Worm (Caenorhabditis elegans): ENCODE data around the gene dct-12.
A peak's percentile ranks its signal among the peaks of the same experiment; 100 is the strongest.
"Not testable (repeated sequence)": the region's sequence is repeated elsewhere in the genome, so short reads cannot be mapped to it uniquely, and the experiment has no call there.

Gene dct-12

DNA sequence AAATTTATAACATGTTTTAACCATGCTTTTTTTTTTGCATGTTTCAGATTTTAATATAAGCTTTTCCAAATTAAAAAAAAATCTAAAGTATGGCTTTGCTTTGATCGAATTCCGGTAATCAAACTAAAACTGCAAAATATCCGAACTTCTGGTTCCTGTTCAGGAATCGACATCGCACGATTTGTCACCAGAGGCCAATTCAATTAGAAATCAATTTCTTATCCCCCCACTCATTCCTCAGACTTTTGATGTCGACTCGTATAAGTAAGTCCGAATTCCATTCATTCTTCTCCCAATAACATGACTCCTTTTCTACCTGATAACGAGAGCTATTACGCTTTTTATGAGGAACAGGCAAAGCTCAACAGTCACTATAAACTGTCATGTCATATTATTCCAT is 16.0 kb upstream of the dct-12 start, which contains the start of gene srh-27:
srh-27 (plus strand) TSS at position 301 of the 400 bp plus-strand sequence.
- TF ChIP-seq hmbx-1 (tag; optimal IDR thresholded peaks at IDR 0.05) = no peak

DNA sequence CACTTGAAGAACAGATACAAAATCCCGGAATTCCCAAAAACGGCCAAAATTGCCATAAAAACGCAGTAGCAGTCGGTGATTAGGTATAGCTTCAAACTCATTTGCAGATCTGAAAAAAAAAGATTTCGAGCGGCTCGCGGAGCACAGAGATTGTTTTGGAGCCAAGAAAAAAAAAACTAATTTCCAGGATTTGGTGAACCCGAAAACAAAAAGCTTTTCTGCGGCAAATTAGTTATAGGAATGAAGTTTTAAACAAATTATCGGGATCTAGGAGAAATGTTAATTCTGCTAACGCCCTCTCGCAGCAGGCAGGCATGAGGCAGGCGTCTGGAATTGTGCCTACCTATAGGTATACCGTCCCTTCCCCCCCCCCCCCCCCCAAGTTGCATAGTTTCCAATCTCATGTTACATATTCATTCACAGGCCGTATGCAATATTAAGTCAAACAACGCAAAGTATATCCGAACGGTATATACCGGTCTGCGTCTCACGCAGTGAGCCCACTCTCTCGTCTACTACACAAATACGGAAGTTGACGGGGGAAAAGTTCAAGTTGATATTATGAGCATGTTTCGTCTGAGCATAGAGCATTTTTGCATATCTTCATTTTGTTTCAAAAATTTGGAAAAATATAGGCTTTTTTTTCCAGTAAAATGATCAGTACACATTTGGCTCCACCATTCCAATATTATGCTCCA is 12.6 kb upstream of the dct-12 start, which contains the start of the genes W05H5.1 and pitr-6:
W05H5.1 (minus strand) TSS at position 101 of the 698 bp plus-strand sequence.
pitr-6 (plus strand) TSS at position 648 of the 698 bp plus-strand sequence.
- no peak for TF ChIP-seq ceh-36 (tag; optimal IDR thresholded peaks at IDR 0.05)
- TF ChIP-seq F13C5.2 (tag; optimal IDR thresholded peaks at IDR 0.05) = no peak
- TF ChIP-seq aly-1 (tag; optimal IDR thresholded peaks at IDR 0.05) = no peak
- no peak for TF ChIP-seq hnd-1 (tag; optimal IDR thresholded peaks at IDR 0.05)
- TF ChIP-seq flt-1 (GFP tag; IDR thresholded peaks at IDR 0.05) = no peak
- no peak for TF ChIP-seq ets-7 (tag; optimal IDR thresholded peaks at IDR 0.05)
- no peak for TF ChIP-seq scrt-1 (GFP tag; IDR thresholded peaks at IDR 0.05)
- TF ChIP-seq ceh-13 (GFP tag; optimal IDR thresholded peaks at IDR 0.05) = no peak
- no peak for TF ChIP-seq hmbx-1 (tag; optimal IDR thresholded peaks at IDR 0.05)
- TF ChIP-seq sea-1 (GFP tag; conservative IDR thresholded peaks at IDR 0.05) = no peak
- TF ChIP-seq tbx-37 (GFP tag; conservative IDR thresholded peaks at IDR 0.05) = no peak
- TF ChIP-seq tra-4 (tag; optimal IDR thresholded peaks at IDR 0.05) = no peak

DNA sequence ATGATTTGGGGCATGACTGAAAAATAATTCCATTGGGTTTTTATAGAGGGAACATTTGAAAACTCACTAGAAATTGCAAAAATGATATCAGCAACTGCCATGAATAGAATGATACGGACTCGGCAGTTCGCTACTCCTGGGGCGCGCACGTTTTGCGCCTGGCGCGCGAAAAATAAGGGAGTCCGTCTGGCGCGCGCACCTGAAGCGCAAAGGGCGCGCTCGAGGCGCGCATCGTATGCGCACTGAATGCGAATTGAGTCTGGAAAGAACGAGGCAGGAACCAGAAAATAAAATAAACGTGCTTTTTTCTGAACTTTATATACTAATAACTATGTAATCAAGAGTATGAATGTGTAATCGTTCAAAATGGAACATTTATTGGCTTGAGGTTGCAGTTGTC is 8.9 kb upstream of the dct-12 start, which contains the start of gene Y57A10C.10:
Y57A10C.10 (minus strand) TSS at position 101 of the 400 bp plus-strand sequence.
- not testable (repeated sequence) for TF ChIP-seq B0310.2 (tag; optimal IDR thresholded peaks at IDR 0.05); tbx-11 (GFP tag; IDR thresholded peaks at IDR 0.05); sea-1 (GFP tag; conservative IDR thresholded peaks at IDR 0.05)

ce11 chrII:12438441-12438840 is 6.2 kb upstream of the dct-12 start, which contains the start of gene Y57A10C.9:
Gene Y57A10C.9, minus strand, starts transcription at chrII:12438541.
- TF ChIP-seq tbx-11 (GFP tag; IDR thresholded peaks at IDR 0.05) (no peak), F13C5.2 (tag; optimal IDR thresholded peaks at IDR 0.05) (no peak), ceh-36 (tag; optimal IDR thresholded peaks at IDR 0.05) (no peak), hnd-1 (tag; optimal IDR thresholded peaks at IDR 0.05) (no peak), ama-1 (optimal IDR thresholded peaks at IDR 0.05) (no peak), hmbx-1 (tag; optimal IDR thresholded peaks at IDR 0.05) (no peak), ceh-13 (GFP tag; optimal IDR thresholded peaks at IDR 0.05) (no peak), B0310.2 (tag; optimal IDR thresholded peaks at IDR 0.05) (no peak), scrt-1 (GFP tag; IDR thresholded peaks at IDR 0.05) (no peak), hmg-4 (GFP tag; optimal IDR thresholded peaks at IDR 0.05) (no peak), ets-7 (tag; optimal IDR thresholded peaks at IDR 0.05) (no peak), aly-1 (tag; optimal IDR thresholded peaks at IDR 0.05) (no peak), sea-1 (GFP tag; conservative IDR thresholded peaks at IDR 0.05) (no peak), tra-4 (tag; optimal IDR thresholded peaks at IDR 0.05) (no peak), pes-1 (GFP tag; IDR thresholded peaks at IDR 0.05) (no peak), flt-1 (GFP tag; IDR thresholded peaks at IDR 0.05) (no peak), tbx-37 (GFP tag; conservative IDR thresholded peaks at IDR 0.05) (no peak)

ce11 chrII:12436717-12437116 is 4.5 kb upstream of the dct-12 start:
- TF ChIP-seq ceh-36 (tag; optimal IDR thresholded peaks at IDR 0.05) (peak; percentile 82), F13C5.2 (tag; optimal IDR thresholded peaks at IDR 0.05) (no peak)

DNA sequence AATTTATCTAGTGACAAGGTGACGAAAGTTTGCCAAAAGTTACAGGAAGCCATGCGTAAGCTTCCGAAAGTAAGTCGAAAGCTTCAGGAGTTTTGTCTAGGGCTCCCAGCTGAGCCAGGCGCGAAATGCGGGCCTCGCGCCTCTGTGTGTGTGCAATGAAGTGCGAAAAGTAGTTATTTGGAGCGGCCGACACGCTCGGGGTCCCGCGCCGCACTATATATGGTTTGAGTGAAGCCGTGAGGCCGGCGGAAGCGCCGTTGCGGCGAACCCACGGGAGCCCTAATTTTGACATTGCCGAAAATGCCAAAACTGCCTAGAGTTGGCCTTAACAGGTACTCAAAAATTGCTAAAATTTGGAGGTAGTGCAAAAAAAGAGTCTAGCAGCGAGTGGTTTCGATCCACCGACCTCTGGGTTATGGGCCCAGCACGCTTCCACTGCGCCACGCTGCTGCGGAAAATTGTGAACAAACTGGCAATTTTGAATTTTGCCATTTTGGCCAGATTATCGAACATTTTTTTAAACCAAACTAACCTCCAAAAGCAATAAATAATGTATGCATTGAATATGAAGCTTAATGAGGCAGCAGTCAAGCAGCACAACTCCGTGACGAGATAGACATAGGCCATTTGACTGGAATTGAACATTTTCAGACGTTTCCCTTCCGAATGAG is 3.1 kb upstream of the dct-12 start:
- TF ChIP-seq tra-4 (tag; optimal IDR thresholded peaks at IDR 0.05) = no peak
- TF ChIP-seq ets-7 (tag; optimal IDR thresholded peaks at IDR 0.05) = no peak
- TF ChIP-seq ama-1 (optimal IDR thresholded peaks at IDR 0.05) = no peak
- TF ChIP-seq ceh-13 (GFP tag; optimal IDR thresholded peaks at IDR 0.05) = no peak
- no peak for TF ChIP-seq scrt-1 (GFP tag; IDR thresholded peaks at IDR 0.05)
- TF ChIP-seq tbx-37 (GFP tag; conservative IDR thresholded peaks at IDR 0.05) = no peak
- no peak for TF ChIP-seq tbx-11 (GFP tag; IDR thresholded peaks at IDR 0.05)
- no peak for TF ChIP-seq hmbx-1 (tag; optimal IDR thresholded peaks at IDR 0.05)
- no peak for TF ChIP-seq hnd-1 (tag; optimal IDR thresholded peaks at IDR 0.05)
- TF ChIP-seq pes-1 (GFP tag; IDR thresholded peaks at IDR 0.05) = no peak
- TF ChIP-seq aly-1 (tag; optimal IDR thresholded peaks at IDR 0.05) = no peak

DNA sequence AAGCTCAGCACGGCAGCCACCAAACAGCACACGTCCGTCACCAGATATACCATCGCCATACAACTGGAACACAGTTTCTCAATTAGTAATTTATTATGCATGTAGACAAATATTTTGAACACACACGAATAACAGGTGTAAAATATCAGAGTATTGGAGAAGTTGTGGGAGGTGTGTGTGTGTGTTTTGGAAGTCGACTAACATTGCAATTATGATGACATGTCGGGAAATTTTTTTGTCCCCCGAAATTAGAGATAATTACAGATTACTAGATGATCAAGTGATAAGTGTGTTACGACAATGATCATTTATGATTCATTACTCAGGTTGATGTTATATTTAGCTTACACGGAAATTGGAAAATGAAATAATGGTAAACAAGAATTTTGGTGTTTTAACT is 2.5 kb downstream of the dct-12 start, which contains the start of gene Y57A10C.8:
Y57A10C.8 (minus strand) TSS at position 101 of the 400 bp plus-strand sequence.
- no peak for TF ChIP-seq ama-1 (optimal IDR thresholded peaks at IDR 0.05)
- no peak for TF ChIP-seq sea-1 (GFP tag; conservative IDR thresholded peaks at IDR 0.05)
- TF ChIP-seq tbx-11 (GFP tag; IDR thresholded peaks at IDR 0.05) = no peak
- TF ChIP-seq hmg-4 (GFP tag; optimal IDR thresholded peaks at IDR 0.05) = no peak
- no peak for TF ChIP-seq ceh-36 (tag; optimal IDR thresholded peaks at IDR 0.05)
- no peak for TF ChIP-seq scrt-1 (GFP tag; IDR thresholded peaks at IDR 0.05)
- TF ChIP-seq ceh-13 (GFP tag; optimal IDR thresholded peaks at IDR 0.05) = no peak
- TF ChIP-seq pes-1 (GFP tag; IDR thresholded peaks at IDR 0.05) = no peak

DNA sequence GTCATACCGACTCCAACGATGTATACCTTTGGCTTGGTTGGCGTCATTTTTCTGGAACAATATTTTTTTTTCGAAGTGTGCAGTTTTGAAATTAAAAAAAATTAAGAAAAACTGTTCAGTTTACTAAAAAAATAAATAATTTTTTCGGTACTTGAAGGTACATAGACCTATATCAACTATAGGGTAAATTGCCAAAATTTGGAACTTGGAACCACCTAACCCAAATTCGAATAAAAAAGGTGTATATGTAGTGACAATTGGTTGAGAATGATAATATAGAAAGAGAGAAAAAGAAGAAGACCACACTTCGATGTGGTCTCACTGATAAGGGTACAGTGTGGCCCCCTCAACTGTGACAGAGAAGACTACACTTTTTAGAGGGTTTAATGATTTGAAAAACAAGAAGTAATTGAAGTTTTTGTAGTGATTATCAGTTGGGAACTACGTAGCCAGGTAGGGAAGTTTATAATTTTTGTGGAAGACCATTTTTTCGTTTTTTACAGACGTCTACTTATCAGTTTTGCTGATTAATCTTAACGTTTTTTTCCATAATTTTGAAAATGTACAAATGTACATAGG is 6.5 kb downstream of the dct-12 start, which contains the start of gene daf-22:
daf-22 (minus strand) TSS at position 51 of the 579 bp plus-strand sequence.
- TF ChIP-seq hmg-4 (GFP tag; optimal IDR thresholded peaks at IDR 0.05) = no peak
